Worm (Caenorhabditis elegans): ENCODE measurements around the gene F56F10.1.

ce11 chrX:871020-871419 lies 1.4 kb upstream of the F56F10.1 start, which contains the start of gene lgl-1:
- TF ChIP-seq ztf-11 (tag; optimal IDR thresholded peaks at IDR 0.05) (no peak), nhr-25 (tag; optimal IDR thresholded peaks at IDR 0.05) (peak; percentile 53), fkh-2 (tag; optimal IDR thresholded peaks at IDR 0.05) (no peak), skn-1 (tag; optimal IDR thresholded peaks at IDR 0.05) (no peak), lin-39 (tag; optimal IDR thresholded peaks at IDR 0.05) (peak; percentile 67)
